Worm (Caenorhabditis elegans): Measurements from ENCODE around the gene unc-96.

Gene unc-96

ce11 chrX:600671-601070 lies 20.4 kb downstream of the unc-96 start:
- TF ChIP-seq odd-2 (tag; optimal IDR thresholded peaks at IDR 0.05) (no peak), fkh-10 (GFP tag; optimal IDR thresholded peaks at IDR 0.05) (no peak), unc-42 (tag; optimal IDR thresholded peaks at IDR 0.05) (no peak), npax-4 (tag; optimal IDR thresholded peaks at IDR 0.05) (no peak)

DNA sequence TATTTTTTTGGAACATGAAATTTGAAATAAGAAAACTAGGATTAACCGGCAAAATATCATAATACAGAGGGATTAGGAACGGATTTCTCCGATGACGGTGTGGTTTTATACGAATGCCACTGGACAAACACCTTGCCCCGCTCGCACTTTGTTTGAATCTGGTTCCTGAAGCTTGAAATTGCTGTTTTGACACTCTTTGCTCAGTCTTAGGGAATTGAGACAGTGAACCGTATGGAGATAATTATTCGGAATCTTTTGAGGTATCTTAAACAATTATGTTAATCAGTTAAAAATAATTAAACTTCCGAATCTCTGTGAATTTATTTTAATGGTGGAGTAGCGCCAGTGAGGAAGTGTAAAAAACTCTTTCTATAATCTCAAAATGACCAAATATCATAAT lies 21.6 kb downstream of the unc-96 start, which contains the start of gene F13C5.3:
Gene F13C5.3, minus strand, starts transcription at position 101 of the 400 bp plus-strand sequence.
- TF ChIP-seq pros-1 (tag; optimal IDR thresholded peaks at IDR 0.05) (no peak), pat-9 (tag; optimal IDR thresholded peaks at IDR 0.05) (no peak), hlh-6 (tag; optimal IDR thresholded peaks at IDR 0.05) (no peak), ceh-18 (tag; optimal IDR thresholded peaks at IDR 0.05) (no peak), ceh-9 (tag; optimal IDR thresholded peaks at IDR 0.05) (no peak), ceh-48 (tag; optimal IDR thresholded peaks at IDR 0.05) (no peak), ceh-19 (GFP tag; optimal IDR thresholded peaks at IDR 0.05) (no peak), madf-2 (tag; optimal IDR thresholded peaks at IDR 0.05) (no peak), rnt-1 (tag; optimal IDR thresholded peaks at IDR 0.05) (no peak), npax-4 (tag; optimal IDR thresholded peaks at IDR 0.05) (no peak), fax-1 (tag; optimal IDR thresholded peaks at IDR 0.05) (no peak)

DNA sequence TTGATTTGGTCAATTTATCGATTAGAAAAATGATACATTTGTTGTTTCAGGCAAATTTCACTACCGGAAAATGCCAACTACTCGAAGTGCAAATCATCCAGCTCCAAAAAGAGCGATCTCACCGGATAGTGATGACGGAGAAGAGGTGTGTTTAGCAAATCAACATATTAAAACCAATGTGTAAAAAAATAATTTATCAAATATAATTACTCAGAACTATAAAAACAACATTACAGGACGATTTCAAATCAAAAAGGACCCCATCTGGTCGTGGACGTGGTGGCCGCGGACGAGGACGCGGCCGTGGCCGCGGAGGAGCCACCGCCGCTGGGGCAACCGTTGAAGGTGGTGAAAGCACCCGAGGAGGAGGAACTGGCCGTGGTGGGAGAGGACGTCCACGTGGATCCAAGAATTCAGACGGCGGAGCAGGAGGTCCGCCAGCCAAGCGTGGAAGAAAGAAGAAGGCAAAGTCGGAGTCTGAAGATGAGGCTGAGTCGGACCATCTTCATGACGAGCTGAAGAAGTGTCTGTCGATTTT lies 27.1 kb downstream of the unc-96 start, which contains the start of gene F13C5.2:
Gene F13C5.2, plus strand, starts transcription at position 51 of the 538 bp plus-strand sequence.
- TF ChIP-seq C38D4.7 (GFP tag; optimal IDR thresholded peaks at IDR 0.05), result no peak
- no peak for TF ChIP-seq ceh-14 (tag; optimal IDR thresholded peaks at IDR 0.05)
- TF ChIP-seq sox-4 (tag; optimal IDR thresholded peaks at IDR 0.05), result no peak
- no peak for TF ChIP-seq syd-9 (tag; optimal IDR thresholded peaks at IDR 0.05)
- no peak for TF ChIP-seq sdc-2 (tag; optimal IDR thresholded peaks at IDR 0.05)
- no peak for TF ChIP-seq mec-3 (tag; optimal IDR thresholded peaks at IDR 0.05; ENCODE audit: borderline replicate concordance)
- no peak for TF ChIP-seq elt-2 (tag; optimal IDR thresholded peaks at IDR 0.05)
- no peak for TF ChIP-seq npax-4 (tag; optimal IDR thresholded peaks at IDR 0.05)
- no peak for TF ChIP-seq ets-4 (tag; optimal IDR thresholded peaks at IDR 0.05)
- TF ChIP-seq rnt-1 (tag; optimal IDR thresholded peaks at IDR 0.05), result no peak
- TF ChIP-seq ceh-34 (tag; optimal IDR thresholded peaks at IDR 0.05), result no peak
- no peak for TF ChIP-seq ceh-18 (tag; optimal IDR thresholded peaks at IDR 0.05)
- no peak for TF ChIP-seq unc-3 (GFP tag; conservative IDR thresholded peaks at IDR 0.05)
- TF ChIP-seq unc-3 (tag; optimal IDR thresholded peaks at IDR 0.05), result no peak
- no peak for TF ChIP-seq pha-2 (tag; optimal IDR thresholded peaks at IDR 0.05)
- no peak for TF ChIP-seq dmd-4 (tag; optimal IDR thresholded peaks at IDR 0.05; ENCODE audit: borderline replicate concordance)
- no peak for TF ChIP-seq ama-1 (optimal IDR thresholded peaks at IDR 0.05)
- no peak for TF ChIP-seq dve-1 (tag; optimal IDR thresholded peaks at IDR 0.05)
- no peak for TF ChIP-seq T23F11.4 (GFP tag; optimal IDR thresholded peaks at IDR 0.05)
- TF ChIP-seq hlh-15 (tag; optimal IDR thresholded peaks at IDR 0.05), result no peak

- TF ChIP-seq tbx-7 (tag; optimal IDR thresholded peaks at IDR 0.05) (peak; percentile 55), fkh-10 (GFP tag; optimal IDR thresholded peaks at IDR 0.05) (peak; percentile 21), pag-3 (tag; optimal IDR thresholded peaks at IDR 0.05; ENCODE audit: borderline replicate concordance) (no peak), ahr-1 (tag; optimal IDR thresholded peaks at IDR 0.05) (no peak), elt-2 (tag; optimal IDR thresholded peaks at IDR 0.05) (no peak), K09A11.1 (tag; optimal IDR thresholded peaks at IDR 0.05; ENCODE audit: insufficient read depth) (no peak), fax-1 (tag; optimal IDR thresholded peaks at IDR 0.05) (peak; percentile 6), ceh-45 (GFP tag; IDR thresholded peaks at IDR 0.05) (0 out of 2 replicates have a peak, but pooled peaks have one; percentile 52), fkh-6 (tag; optimal IDR thresholded peaks at IDR 0.05) (peak; percentile 39), gmeb-2 (tag; optimal IDR thresholded peaks at IDR 0.05) (no peak), sdc-2 (tag; optimal IDR thresholded peaks at IDR 0.05) (peak; percentile 91), che-1 (tag; optimal IDR thresholded peaks at IDR 0.05) (no peak), hlh-6 (tag; optimal IDR thresholded peaks at IDR 0.05) (peak; percentile 51), rnt-1 (tag; optimal IDR thresholded peaks at IDR 0.05) (peak; percentile 92), ceh-18 (tag; optimal IDR thresholded peaks at IDR 0.05) (peak; percentile 97), lim-6 (tag; optimal IDR thresholded peaks at IDR 0.05) (no peak), ets-4 (tag; optimal IDR thresholded peaks at IDR 0.05) (no peak), pqm-1 (tag; optimal IDR thresholded peaks at IDR 0.05) (no peak), pha-2 (tag; optimal IDR thresholded peaks at IDR 0.05) (peak; percentile 51), eyg-1 (tag; optimal IDR thresholded peaks at IDR 0.05) (peak; percentile 36), ceh-19 (GFP tag; optimal IDR thresholded peaks at IDR 0.05) (peak; percentile 17), madf-2 (tag; optimal IDR thresholded peaks at IDR 0.05) (peak; percentile 38), ama-1 (optimal IDR thresholded peaks at IDR 0.05) (no peak), tbx-2 (tag; optimal IDR thresholded peaks at IDR 0.05) (peak; percentile 94), unc-42 (tag; optimal IDR thresholded peaks at IDR 0.05) (peak; percentile 76), hlh-13 (GFP tag; optimal IDR thresholded peaks at IDR 0.05) (peak; percentile 7), ceh-14 (tag; optimal IDR thresholded peaks at IDR 0.05) (peak; percentile 60), unc-3 (GFP tag; conservative IDR thresholded peaks at IDR 0.05) (no peak), unc-3 (tag; optimal IDR thresholded peaks at IDR 0.05) (no peak), npax-4 (tag; optimal IDR thresholded peaks at IDR 0.05) (no peak)
Observed at ce11 chrX:593245-593733, 27.8 kb downstream of the unc-96 start.
